Worm (Caenorhabditis elegans): ENCODE data around the gene W06F12.2.

W06F12.2 gene

ce11 chrIII:13718403-13718969 lies 13.0 kb downstream of the W06F12.2 start:
- no peak for TF ChIP-seq daf-12 (tag; optimal IDR thresholded peaks at IDR 0.05)
- no peak for TF ChIP-seq dmd-9 (GFP tag; IDR thresholded peaks at IDR 0.05)
- peak; percentile 27 for TF ChIP-seq hlh-11 (tag; optimal IDR thresholded peaks at IDR 0.05)
- TF ChIP-seq mxl-2 (GFP tag; conservative IDR thresholded peaks at IDR 0.05): no peak
- peak; percentile 35 for TF ChIP-seq dve-1 (tag; optimal IDR thresholded peaks at IDR 0.05; ENCODE audit: insufficient read depth)
- TF ChIP-seq dmd-6 (GFP tag; IDR thresholded peaks at IDR 0.05): peak; percentile 23; the same call in 1 of the 2 replicates
- no peak for TF ChIP-seq daf-16 (GFP tag; optimal IDR thresholded peaks at IDR 0.05)
- TF ChIP-seq daf-16 (tag; optimal IDR thresholded peaks at IDR 0.05): peak; percentile 11
- TF ChIP-seq mxl-3 (GFP tag; optimal IDR thresholded peaks at IDR 0.05): peak; percentile 44
- peak; percentile 48 for TF ChIP-seq ama-1 (optimal IDR thresholded peaks at IDR 0.05)
- TF ChIP-seq pha-4 (GFP tag; IDR thresholded peaks at IDR 0.05): no peak
- TF ChIP-seq pha-4 (tag; optimal IDR thresholded peaks at IDR 0.05): no peak
- TF ChIP-seq php-3 (GFP tag; IDR thresholded peaks at IDR 0.05): no peak
- TF ChIP-seq zip-11 (GFP tag; IDR thresholded peaks at IDR 0.05): no peak
- TF ChIP-seq pqm-1 (tag; optimal IDR thresholded peaks at IDR 0.05): peak; percentile 68
- TF ChIP-seq nhr-28 (tag; optimal IDR thresholded peaks at IDR 0.05): peak; percentile 38
- no peak for TF ChIP-seq nhr-76 (tag; optimal IDR thresholded peaks at IDR 0.05)
- peak; percentile 12 for TF ChIP-seq hlh-30 (tag; optimal IDR thresholded peaks at IDR 0.05; ENCODE audit: insufficient read depth)
- TF ChIP-seq nhr-11 (tag; optimal IDR thresholded peaks at IDR 0.05): peak; percentile 49
- peak; percentile 23 for TF ChIP-seq nhr-6 (tag; optimal IDR thresholded peaks at IDR 0.05)
- TF ChIP-seq nhr-48 (tag; optimal IDR thresholded peaks at IDR 0.05): peak; percentile 14
- peak in 1 of 2 experiments; percentile 42 for TF ChIP-seq unc-62 (GFP tag; optimal IDR thresholded peaks at IDR 0.05 in 1 of 2)
- no peak for TF ChIP-seq unc-62 (tag; optimal IDR thresholded peaks at IDR 0.05)
- 0 out of 2 replicates have a peak, but pooled peaks have one; percentile 19 for TF ChIP-seq ctbp-1 (GFP tag; IDR thresholded peaks at IDR 0.05)
- TF ChIP-seq daf-8 (GFP tag; IDR thresholded peaks at IDR 0.05): no peak
- peak in 1 of 2 experiments; percentile 14 for TF ChIP-seq lsy-2 (tag; optimal IDR thresholded peaks at IDR 0.05)
- peak; percentile 90 for TF ChIP-seq aha-1 (tag)
- TF ChIP-seq fos-1 (tag; optimal IDR thresholded peaks at IDR 0.05): no peak

- TF ChIP-seq lin-1 (GFP tag; IDR thresholded peaks at IDR 0.05) (0 out of 2 replicates have a peak, but pooled peaks have one; percentile 37), F26F4.8 (GFP tag; conservative IDR thresholded peaks at IDR 0.05) (no peak), hmg-1.1 (GFP tag; IDR thresholded peaks at IDR 0.05) (peak; percentile 82), nhr-11 (tag; optimal IDR thresholded peaks at IDR 0.05) (peak; percentile 7), fkh-10 (GFP tag; optimal IDR thresholded peaks at IDR 0.05) (peak; percentile 15), mxl-3 (GFP tag; optimal IDR thresholded peaks at IDR 0.05) (peak; percentile 52), mes-2 (tag; optimal IDR thresholded peaks at IDR 0.05; ENCODE audit: poor library complexity, severe bottlenecking) (peak; percentile 55), ces-1 (GFP tag; optimal IDR thresholded peaks at IDR 0.05) (no peak), set-16 (GFP tag; IDR thresholded peaks at IDR 0.05) (0 out of 2 replicates have a peak, but pooled peaks have one; percentile 18), unc-62 (GFP tag; optimal IDR thresholded peaks at IDR 0.05 in 1 of 2) (peak in 1 of 2 experiments; percentile 94), unc-62 (tag; optimal IDR thresholded peaks at IDR 0.05) (no peak), ctbp-1 (GFP tag; IDR thresholded peaks at IDR 0.05) (0 out of 2 replicates have a peak, but pooled peaks have one; percentile 28), rbr-2 (tag; optimal IDR thresholded peaks at IDR 0.05) (peak; percentile 28), hlh-11 (tag; optimal IDR thresholded peaks at IDR 0.05) (peak; percentile 68), ceh-62 (tag; optimal IDR thresholded peaks at IDR 0.05) (no peak), nhr-42 (GFP tag; IDR thresholded peaks at IDR 0.05) (no peak), dve-1 (tag; optimal IDR thresholded peaks at IDR 0.05; ENCODE audit: insufficient read depth) (peak; percentile 58), Y5F2A.4 (GFP tag; optimal IDR thresholded peaks at IDR 0.05) (no peak), nhr-102 (tag; optimal IDR thresholded peaks at IDR 0.05) (no peak), lin-38 (GFP tag; IDR thresholded peaks at IDR 0.05) (no peak), hlh-30 (tag; optimal IDR thresholded peaks at IDR 0.05; ENCODE audit: insufficient read depth) (peak; percentile 74), aha-1 (tag) (peak; percentile 80), ama-1 (optimal IDR thresholded peaks at IDR 0.05) (no peak), T26A8.4 (GFP tag; IDR thresholded peaks at IDR 0.05) (0 out of 2 replicates have a peak, but pooled peaks have one; percentile 40), arid-1 (GFP tag; conservative IDR thresholded peaks at IDR 0.05) (peak; percentile 63), lsy-2 (tag; optimal IDR thresholded peaks at IDR 0.05) (peak in 1 of 2 experiments; percentile 72), spr-1 (tag; optimal IDR thresholded peaks at IDR 0.05) (no peak), nhr-28 (tag; optimal IDR thresholded peaks at IDR 0.05) (peak; percentile 58), cey-2 (tag; optimal IDR thresholded peaks at IDR 0.05; ENCODE audit: borderline replicate concordance, insufficient read depth) (no peak), madf-5 (GFP tag; IDR thresholded peaks at IDR 0.05) (no peak), hif-1 (tag; optimal IDR thresholded peaks at IDR 0.05) (peak in 1 of 2 experiments; percentile 38), ztf-11 (tag; optimal IDR thresholded peaks at IDR 0.05) (no peak)
Observed at ce11 chrIII:13717505-13717904, 14.0 kb downstream of the W06F12.2 start.

Data from whole organism, L4 larva.